Fruit fly (Drosophila melanogaster): ENCODE results near the gene Nmnat.

dm6 chr3R:24983537-24984501 is 38.8 kb downstream of the Nmnat start, which contains the start of gene tnc:
- TF ChIP-seq CG8478 (optimal IDR thresholded peaks at IDR 0.05) (no peak), CTCF (optimal IDR thresholded peaks at IDR 0.05) (no peak)
